Worm (Caenorhabditis elegans): ENCODE data around the gene nhr-99.

Gene nhr-99

DNA sequence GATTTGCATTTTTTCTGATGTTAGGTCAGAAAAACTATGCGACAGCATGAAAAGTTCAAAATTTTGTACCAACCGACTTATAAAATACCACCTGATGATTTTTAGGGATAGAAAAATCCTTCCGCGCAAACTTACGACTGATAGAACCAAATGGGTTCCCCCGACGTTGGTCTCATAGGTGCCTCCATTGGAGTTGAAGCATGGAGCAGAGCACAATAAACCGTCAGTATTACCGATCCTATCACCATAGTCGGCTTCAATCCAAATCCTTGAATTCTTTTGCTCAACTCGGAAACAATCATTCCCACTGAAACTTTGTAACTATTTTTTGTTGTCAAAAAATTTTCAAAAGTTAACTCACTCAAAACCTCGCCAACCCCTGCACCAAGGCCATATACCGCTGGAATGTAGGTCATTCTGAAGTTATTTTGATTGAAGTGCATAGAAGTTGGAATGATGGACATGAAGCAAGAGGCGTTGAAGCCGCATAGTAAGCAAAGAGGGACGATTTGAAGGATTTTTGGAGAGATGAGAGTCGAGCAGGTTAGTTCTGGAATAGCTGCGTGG lies 35.3 kb upstream of the nhr-99 start:
- TF ChIP-seq mab-9 (GFP tag; IDR thresholded peaks at IDR 0.05) (no peak), vab-15 (tag; optimal IDR thresholded peaks at IDR 0.05) (no peak), hlh-4 (tag; optimal IDR thresholded peaks at IDR 0.05) (no peak), unc-62 (GFP tag; optimal IDR thresholded peaks at IDR 0.05) (no peak), egl-27 (tag; optimal IDR thresholded peaks at IDR 0.05) (no peak), sup-37 (GFP tag; optimal IDR thresholded peaks at IDR 0.05) (no peak), mdl-1 (tag; optimal IDR thresholded peaks at IDR 0.05) (no peak), efl-1 (optimal IDR thresholded peaks at IDR 0.05) (no peak), efl-1 (GFP tag; optimal IDR thresholded peaks at IDR 0.05 in 1 of 2) (peak in 1 of 2 experiments; percentile 21), nhr-237 (tag; optimal IDR thresholded peaks at IDR 0.05) (no peak)

DNA sequence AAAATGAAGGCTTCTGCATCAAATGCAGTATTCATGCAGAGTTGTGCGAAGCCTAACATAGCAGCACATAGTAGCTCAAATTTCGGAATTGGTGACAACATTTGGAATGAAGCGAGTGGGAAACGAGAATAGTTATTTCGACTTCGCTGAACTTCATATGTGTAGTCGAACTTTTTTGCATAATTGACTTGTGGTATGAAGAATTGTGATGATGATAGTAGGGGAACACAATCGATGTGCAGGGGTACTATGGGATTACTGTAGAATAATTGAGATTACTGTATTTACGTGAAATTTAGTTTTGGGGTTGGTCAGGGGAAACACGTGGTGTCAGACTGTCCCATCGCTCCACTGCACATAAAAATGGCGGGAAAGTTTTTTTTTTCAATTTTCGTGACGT lies 33.7 kb upstream of the nhr-99 start, which contains the start of gene B0554.7:
Gene B0554.7, minus strand, starts transcription at position 101 of the 400 bp plus-strand sequence.
- TF ChIP-seq elt-2 (tag; optimal IDR thresholded peaks at IDR 0.05) (no peak), hlh-17 (GFP tag; optimal IDR thresholded peaks at IDR 0.05; ENCODE audit: borderline replicate concordance) (no peak), unc-62 (GFP tag; optimal IDR thresholded peaks at IDR 0.05) (no peak), irx-1 (tag; optimal IDR thresholded peaks at IDR 0.05) (no peak)

DNA sequence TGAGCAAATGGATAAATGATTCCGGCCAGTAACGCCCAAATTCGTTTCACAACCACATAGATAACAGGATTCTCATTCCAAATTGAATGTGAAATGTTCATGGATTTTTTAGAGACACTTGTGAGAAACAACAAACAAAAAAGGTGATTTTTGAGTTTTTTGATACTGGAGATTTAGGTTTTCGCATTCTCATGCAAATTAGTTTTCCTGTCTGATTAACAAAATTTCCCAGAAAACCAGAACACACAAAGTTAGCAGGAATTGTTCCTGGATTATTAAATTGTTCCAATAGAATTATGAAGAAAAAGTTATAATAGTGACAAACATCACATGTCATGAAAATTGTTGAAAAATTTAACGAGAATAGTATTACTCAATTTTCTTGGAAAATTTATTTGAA lies 31.4 kb upstream of the nhr-99 start, which contains the start of gene srh-33:
Gene srh-33, minus strand, starts transcription at position 101 of the 400 bp plus-strand sequence.
- TF ChIP-seq snu-23 (GFP tag; optimal IDR thresholded peaks at IDR 0.05) (no peak), ceh-82 (tag; optimal IDR thresholded peaks at IDR 0.05) (no peak), rnt-1 (tag; optimal IDR thresholded peaks at IDR 0.05) (no peak), isw-1 (GFP tag; IDR thresholded peaks at IDR 0.05) (no peak), sox-4 (tag; optimal IDR thresholded peaks at IDR 0.05) (no peak), ztf-11 (tag; optimal IDR thresholded peaks at IDR 0.05) (no peak), hlh-4 (tag; optimal IDR thresholded peaks at IDR 0.05) (no peak), nhr-12 (tag; optimal IDR thresholded peaks at IDR 0.05) (no peak), dpl-1 (GFP tag; optimal IDR thresholded peaks at IDR 0.05) (no peak), ceh-63 (GFP tag; optimal IDR thresholded peaks at IDR 0.05) (no peak), ama-1 (optimal IDR thresholded peaks at IDR 0.05) (no peak), ceh-90 (tag; optimal IDR thresholded peaks at IDR 0.05) (no peak), elt-3 (tag; optimal IDR thresholded peaks at IDR 0.05) (no peak), aha-1 (tag; optimal IDR thresholded peaks at IDR 0.05) (no peak), lin-13 (GFP tag; optimal IDR thresholded peaks at IDR 0.05) (no peak), C04F5.9 (tag; optimal IDR thresholded peaks at IDR 0.05) (no peak), nhr-20 (tag; optimal IDR thresholded peaks at IDR 0.05) (no peak), nhr-71 (tag; optimal IDR thresholded peaks at IDR 0.05) (no peak)

DNA sequence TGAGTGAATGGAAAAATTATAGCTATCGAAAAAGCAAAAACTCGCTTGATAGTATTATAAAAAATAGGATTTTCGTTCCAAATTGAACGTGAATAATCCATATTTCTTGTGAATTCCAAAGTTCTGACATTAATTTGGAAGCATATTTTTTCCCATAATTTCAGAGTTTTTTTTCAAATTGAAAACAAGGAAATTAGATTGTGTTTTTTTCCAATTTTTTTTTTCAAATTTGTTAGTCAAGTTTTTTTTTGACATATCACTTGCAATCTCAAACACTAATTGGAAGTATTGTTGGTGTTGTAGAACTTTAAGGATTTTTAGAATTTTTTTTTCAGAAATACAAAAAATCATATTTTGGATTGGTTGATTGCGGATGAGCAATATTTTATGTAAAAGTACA lies 28.0 kb upstream of the nhr-99 start, which contains the start of gene srh-34:
Gene srh-34, minus strand, starts transcription at position 101 of the 400 bp plus-strand sequence.
- TF ChIP-seq nhr-85 (tag) (no peak), sptf-1 (tag; optimal IDR thresholded peaks at IDR 0.05) (no peak), unc-98 (GFP tag; IDR thresholded peaks at IDR 0.05) (no peak), unc-30 (tag; optimal IDR thresholded peaks at IDR 0.05) (no peak), dsc-1 (tag; optimal IDR thresholded peaks at IDR 0.05) (no peak)

DNA sequence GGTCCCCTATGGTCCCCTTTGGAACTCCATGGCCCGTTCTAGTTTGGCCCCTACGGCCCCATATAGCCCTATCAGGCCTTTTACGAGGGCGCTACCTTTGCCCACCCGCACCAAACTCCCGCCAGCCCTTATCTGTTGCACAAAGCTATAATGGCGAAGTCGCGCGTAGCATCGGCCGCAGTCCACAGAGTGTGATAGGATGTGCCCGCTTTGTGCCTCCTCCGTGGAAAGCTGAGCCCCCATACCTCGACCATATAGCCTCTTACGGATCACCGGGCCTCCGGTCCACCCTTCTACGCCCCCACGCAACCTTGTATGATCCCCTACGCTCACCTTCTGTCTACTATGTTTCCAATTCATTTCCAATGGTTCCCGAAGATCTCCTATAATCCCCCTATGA lies 27.6 kb upstream of the nhr-99 start:
- TF ChIP-seq nhr-85 (tag) (peak; percentile 8), egl-13 (tag; optimal IDR thresholded peaks at IDR 0.05) (no peak), snu-23 (GFP tag; optimal IDR thresholded peaks at IDR 0.05) (no peak)

Data from whole organism, L1 larva.